Fruit fly (Drosophila melanogaster): ENCODE data around the gene RpL34a.
A peak's percentile ranks its signal among the peaks of the same experiment; 100 is the strongest.

RpL34a gene

DNA sequence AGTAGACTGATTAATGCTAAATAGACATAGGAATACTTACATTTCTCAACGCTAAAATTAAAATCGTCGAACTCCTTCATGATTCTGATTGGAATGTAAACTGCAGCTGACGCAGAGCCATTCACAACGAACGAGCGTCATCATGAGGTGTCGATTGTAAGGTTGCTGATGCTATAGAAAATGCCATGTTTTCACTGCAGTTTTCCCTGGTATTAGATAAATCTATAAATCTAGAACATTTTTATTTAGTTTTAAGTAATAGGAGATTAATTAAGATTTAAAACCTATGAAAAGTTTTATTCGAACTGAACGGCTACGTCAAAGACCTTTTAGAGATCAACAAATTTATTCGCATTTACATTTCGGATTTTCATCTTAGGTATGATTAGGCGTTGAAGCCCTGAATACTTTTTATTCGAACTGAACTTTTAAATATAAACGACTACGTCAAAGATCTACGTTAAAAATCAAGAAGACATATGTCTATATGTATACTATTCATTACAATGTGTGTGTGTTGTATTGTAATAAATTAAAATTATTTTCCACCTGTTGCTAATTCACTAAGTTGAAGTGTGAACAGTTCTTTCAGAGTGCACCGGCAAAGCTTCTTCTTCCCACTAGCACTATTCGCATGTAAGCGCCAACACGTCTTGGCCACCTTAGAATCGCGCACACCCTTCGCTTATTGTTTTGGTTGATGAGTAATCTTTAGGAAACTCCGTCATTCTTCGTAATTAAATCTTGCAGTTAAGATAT lies 6.7 kb downstream of the RpL34a start, which contains the start of the genes Exo84 and Vps2 (continued):
- TF ChIP-seq CG17568 (GFP tag; optimal IDR thresholded peaks at IDR 0.05) (no peak), cad (GFP tag; optimal IDR thresholded peaks at IDR 0.05) (no peak), crol (GFP tag; IDR thresholded peaks at IDR 0.05) (no peak), Hsf (GFP tag; optimal IDR thresholded peaks at IDR 0.05) (peak; percentile 56), NC2β (GFP tag; optimal IDR thresholded peaks at IDR 0.05) (no peak), sd (tag; optimal IDR thresholded peaks at IDR 0.05) (peak; percentile 58), h (optimal IDR thresholded peaks at IDR 0.05) (no peak), wdn (GFP tag; IDR thresholded peaks at IDR 0.05) (peak; percentile 10; the same call in 1 of the 2 replicates), disco-r (GFP tag; optimal IDR thresholded peaks at IDR 0.05) (no peak), CG13123 (GFP tag; optimal IDR thresholded peaks at IDR 0.05) (no peak), CG16779 (GFP tag; IDR thresholded peaks at IDR 0.05) (no peak), Oli (tag; optimal IDR thresholded peaks at IDR 0.05) (peak; percentile 58), vnd (GFP tag; IDR thresholded peaks at IDR 0.05; ENCODE audit: partially characterized antibody) (no peak), Awh (GFP tag; IDR thresholded peaks at IDR 0.05) (no peak), az2 (GFP tag; optimal IDR thresholded peaks at IDR 0.05) (peak; percentile 41), CG17612 (GFP tag; IDR thresholded peaks at IDR 0.05) (no peak), CG7372 (GFP tag; IDR thresholded peaks at IDR 0.05) (peak; percentile 42; the same call in 1 of the 2 replicates), Six4 (GFP tag; optimal IDR thresholded peaks at IDR 0.05) (no peak), CG7786 (GFP tag; optimal IDR thresholded peaks at IDR 0.05) (no peak), CG4424 (GFP tag; optimal IDR thresholded peaks at IDR 0.05) (peak; percentile 42), fd3F (GFP tag; optimal IDR thresholded peaks at IDR 0.05) (peak; percentile 29), Sox100B (GFP tag; optimal IDR thresholded peaks at IDR 0.05) (no peak), gcm (GFP tag; optimal IDR thresholded peaks at IDR 0.05) (no peak), oc (tag; optimal IDR thresholded peaks at IDR 0.05) (no peak), ash1 (GFP tag; optimal IDR thresholded peaks at IDR 0.05) (no peak), zen (tag; optimal IDR thresholded peaks at IDR 0.05) (peak; percentile 35), run (tag; optimal IDR thresholded peaks at IDR 0.05) (no peak), ab (GFP tag; optimal IDR thresholded peaks at IDR 0.05) (peak; percentile 6), BEAF-32 (GFP tag; optimal IDR thresholded peaks at IDR 0.05) (peak; percentile 17), Ssrp (tag; optimal IDR thresholded peaks at IDR 0.05) (peak; percentile 44), ro (GFP tag; IDR thresholded peaks at IDR 0.05) (no peak), br (optimal IDR thresholded peaks at IDR 0.05) (no peak), Ravus (GFP tag; IDR thresholded peaks at IDR 0.05) (no peak), tio (GFP tag; optimal IDR thresholded peaks at IDR 0.05) (no peak), CG10959 (GFP tag; IDR thresholded peaks at IDR 0.05) (no peak), Adf1 (GFP tag; IDR thresholded peaks at IDR 0.05) (no peak), CG8944 (GFP tag; optimal IDR thresholded peaks at IDR 0.05) (no peak), ara (GFP tag; IDR thresholded peaks at IDR 0.05) (no peak), esg (GFP tag; conservative IDR thresholded peaks at IDR 0.05) (peak; percentile 48), CG32772 (GFP tag; IDR thresholded peaks at IDR 0.05) (no peak), CG10209 (GFP tag; optimal IDR thresholded peaks at IDR 0.05) (peak; percentile 24), CG13894 (tag; optimal IDR thresholded peaks at IDR 0.05) (no peak), so (GFP tag; IDR thresholded peaks at IDR 0.05) (no peak), CG8478 (optimal IDR thresholded peaks at IDR 0.05) (no peak), CG31224 (GFP tag; IDR thresholded peaks at IDR 0.05) (peak; percentile 29; the same call in 1 of the 2 replicates), CG33557 (GFP tag; optimal IDR thresholded peaks at IDR 0.05) (peak; percentile 20), fu2 (GFP tag; optimal IDR thresholded peaks at IDR 0.05) (peak; percentile 14), Spps (tag; optimal IDR thresholded peaks at IDR 0.05) (no peak), CG31441 (GFP tag; IDR thresholded peaks at IDR 0.05) (no peak), CG3838 (GFP tag; optimal IDR thresholded peaks at IDR 0.05) (no peak), stc (GFP tag; IDR thresholded peaks at IDR 0.05) (no peak), CG9215 (GFP tag; IDR thresholded peaks at IDR 0.05) (peak; percentile 67)
